Worm (Caenorhabditis elegans): ENCODE results near the gene B0035.18.
A peak's percentile ranks its signal among the peaks of the same experiment; 100 is the strongest.

Gene B0035.18

ce11 chrIV:11288965-11289364, 31.1 kb upstream of the B0035.18 start:
- no peak for TF ChIP-seq zim-3 (tag; optimal IDR thresholded peaks at IDR 0.05)
- TF ChIP-seq cebp-1 (GFP tag; IDR thresholded peaks at IDR 0.05) = no peak
- TF ChIP-seq cebp-1 (tag; optimal IDR thresholded peaks at IDR 0.05) = peak; percentile 32
- no peak for TF ChIP-seq F10E7.11 (tag; optimal IDR thresholded peaks at IDR 0.05)
- TF ChIP-seq tbp1 (GFP tag; optimal IDR thresholded peaks at IDR 0.05) = peak; percentile 21
- no peak for TF ChIP-seq B0336.3 (GFP tag; IDR thresholded peaks at IDR 0.05)
- no peak for TF ChIP-seq mes-4 (tag; optimal IDR thresholded peaks at IDR 0.05)
- TF ChIP-seq nhr-80 (tag; optimal IDR thresholded peaks at IDR 0.05) = peak; percentile 91
- TF ChIP-seq ets-4 (GFP tag; optimal IDR thresholded peaks at IDR 0.05) = peak; percentile 46
- no peak for TF ChIP-seq lin-40 (tag; optimal IDR thresholded peaks at IDR 0.05)
- no peak for TF ChIP-seq ceh-40 (GFP tag; IDR thresholded peaks at IDR 0.05)
- no peak for TF ChIP-seq ceh-27 (GFP tag; optimal IDR thresholded peaks at IDR 0.05)
- peak; percentile 62 for TF ChIP-seq dox-1 (GFP tag; IDR thresholded peaks at IDR 0.05)
- no peak for TF ChIP-seq B0035.1 (tag; optimal IDR thresholded peaks at IDR 0.05)
- no peak for TF ChIP-seq snpc-4 (GFP tag; optimal IDR thresholded peaks at IDR 0.05)
- no peak for TF ChIP-seq snpc-4 (tag; optimal IDR thresholded peaks at IDR 0.05)
- TF ChIP-seq unc-62 (GFP tag; optimal IDR thresholded peaks at IDR 0.05) = no peak
- no peak for TF ChIP-seq zfh-2 (GFP tag; conservative IDR thresholded peaks at IDR 0.05)

ce11 chrIV:11296787-11297186, 23.3 kb upstream of the B0035.18 start, which contains the start of gene mttu-1:
Gene mttu-1, minus strand, starts transcription at chrIV:11296887.
- no peak for TF ChIP-seq lin-40 (tag; optimal IDR thresholded peaks at IDR 0.05)
- no peak for TF ChIP-seq hmg-20 (GFP tag; IDR thresholded peaks at IDR 0.05)
- no peak for TF ChIP-seq efl-1 (GFP tag; optimal IDR thresholded peaks at IDR 0.05)
- TF ChIP-seq unc-62 (GFP tag; optimal IDR thresholded peaks at IDR 0.05) = no peak
- TF ChIP-seq zfh-2 (GFP tag; conservative IDR thresholded peaks at IDR 0.05) = no peak
- TF ChIP-seq pbrm-1 (GFP tag; IDR thresholded peaks at IDR 0.05) = no peak
- no peak for TF ChIP-seq F22D6.2 (tag; optimal IDR thresholded peaks at IDR 0.05)

- TF ChIP-seq attf-3 (GFP tag; conservative IDR thresholded peaks at IDR 0.05) (no peak), xnd-1 (tag; optimal IDR thresholded peaks at IDR 0.05) (peak; percentile 69), attf-5 (GFP tag; optimal IDR thresholded peaks at IDR 0.05) (peak; percentile 56), cebp-1 (GFP tag; IDR thresholded peaks at IDR 0.05) (no peak), cebp-1 (tag; optimal IDR thresholded peaks at IDR 0.05) (peak; percentile 42), ztf-28 (GFP tag; IDR thresholded peaks at IDR 0.05) (no peak), lin-40 (tag; optimal IDR thresholded peaks at IDR 0.05) (peak; percentile 19), ccch-3 (GFP tag; optimal IDR thresholded peaks at IDR 0.05) (no peak), hmg-1.2 (GFP tag; IDR thresholded peaks at IDR 0.05) (peak; percentile 30; the same call in 1 of the 2 replicates), nfya-1 (tag; optimal IDR thresholded peaks at IDR 0.05; ENCODE audit: borderline replicate concordance, insufficient read depth) (no peak), madf-8 (GFP tag; conservative IDR thresholded peaks at IDR 0.05) (peak; percentile 34; the same call in 1 of the 2 replicates), F33H1.4 (GFP tag; IDR thresholded peaks at IDR 0.05) (peak; percentile 81), sptf-2 (GFP tag; optimal IDR thresholded peaks at IDR 0.05) (no peak), mcd-1 (GFP tag; IDR thresholded peaks at IDR 0.05) (peak; percentile 68), madf-6 (GFP tag; IDR thresholded peaks at IDR 0.05) (peak; percentile 78), madf-3 (GFP tag; IDR thresholded peaks at IDR 0.05) (0 out of 2 replicates have a peak, but pooled peaks have one; percentile 19), D2030.7 (GFP tag; IDR thresholded peaks at IDR 0.05) (0 out of 2 replicates have a peak, but pooled peaks have one; percentile 19), lsl-1 (GFP tag; optimal IDR thresholded peaks at IDR 0.05) (peak; percentile 82), F39B2.1 (GFP tag; IDR thresholded peaks at IDR 0.05) (no peak), pha-4 (tag; optimal IDR thresholded peaks at IDR 0.05) (no peak), mel-28 (tag; optimal IDR thresholded peaks at IDR 0.05; ENCODE audit: borderline replicate concordance) (no peak)
These were observed 21.7 kb upstream of the B0035.18 start, which contains the start of the genes B0035.15 and dnj-1 for ce11 chrIV:11298154-11299086. Gene B0035.15, minus strand, starts transcription at chrIV:11298252. Gene dnj-1, plus strand, starts transcription at chrIV:11299036.
